Worm (Caenorhabditis elegans): Measurements from ENCODE around the gene sdz-27.

Gene sdz-27

ce11 chrIV:11218037-11218436 is 31.2 kb downstream of the sdz-27 start, which contains the start of gene zip-6:
zip-6 (minus strand) TSS chrIV:11218137.
- TF ChIP-seq athp-1 (tag; optimal IDR thresholded peaks at IDR 0.05) = no peak
- no peak for TF ChIP-seq nfyb-1 (GFP tag; IDR thresholded peaks at IDR 0.05)
- no peak for TF ChIP-seq F57C9.4 (tag; optimal IDR thresholded peaks at IDR 0.05)
- TF ChIP-seq B0261.1 (tag; optimal IDR thresholded peaks at IDR 0.05) = no peak
- TF ChIP-seq snpc-4 (GFP tag; optimal IDR thresholded peaks at IDR 0.05) = no peak
- TF ChIP-seq snpc-4 (tag; optimal IDR thresholded peaks at IDR 0.05) = no peak
- TF ChIP-seq nhr-179 (tag; optimal IDR thresholded peaks at IDR 0.05) = no peak
- TF ChIP-seq F23B12.7 (tag; optimal IDR thresholded peaks at IDR 0.05; ENCODE audit: insufficient read depth) = no peak
- TF ChIP-seq tbx-9 (tag; optimal IDR thresholded peaks at IDR 0.05; ENCODE audit: borderline replicate concordance) = no peak
- TF ChIP-seq ceh-79 (tag; optimal IDR thresholded peaks at IDR 0.05) = no peak
- no peak for TF ChIP-seq F52B5.7 (tag; optimal IDR thresholded peaks at IDR 0.05)
- TF ChIP-seq aptf-3 (GFP tag; IDR thresholded peaks at IDR 0.05) = no peak
- no peak for TF ChIP-seq Y79H2A.3 (GFP tag; conservative IDR thresholded peaks at IDR 0.05)
- no peak for TF ChIP-seq C06A6.2 (GFP tag; conservative IDR thresholded peaks at IDR 0.05)
- no peak for TF ChIP-seq ceh-100 (GFP tag; IDR thresholded peaks at IDR 0.05)
- no peak for TF ChIP-seq nhr-120 (GFP tag; IDR thresholded peaks at IDR 0.05)
- no peak for TF ChIP-seq repo-1 (tag; optimal IDR thresholded peaks at IDR 0.05)
- no peak for TF ChIP-seq attf-5 (GFP tag; optimal IDR thresholded peaks at IDR 0.05)
- TF ChIP-seq Y56A3A.18 (GFP tag; IDR thresholded peaks at IDR 0.05) = no peak
- TF ChIP-seq bed-1 (GFP tag; IDR thresholded peaks at IDR 0.05) = no peak

- TF ChIP-seq ceh-100 (GFP tag; IDR thresholded peaks at IDR 0.05) (no peak), snpc-1.3 (tag; optimal IDR thresholded peaks at IDR 0.05; ENCODE audit: insufficient read depth) (no peak), T26A5.8 (tag; optimal IDR thresholded peaks at IDR 0.05) (no peak), mes-4 (tag; optimal IDR thresholded peaks at IDR 0.05) (no peak), tbx-9 (tag; optimal IDR thresholded peaks at IDR 0.05; ENCODE audit: borderline replicate concordance) (no peak), nfyb-1 (GFP tag; IDR thresholded peaks at IDR 0.05) (no peak), madf-10 (tag; optimal IDR thresholded peaks at IDR 0.05) (no peak), him-1 (tag; optimal IDR thresholded peaks at IDR 0.05) (no peak), Y95B8A.8 (GFP tag; IDR thresholded peaks at IDR 0.05) (no peak), ZK185.1 (tag; optimal IDR thresholded peaks at IDR 0.05; ENCODE audit: poor library complexity, severe bottlenecking) (no peak), F57C9.4 (tag; optimal IDR thresholded peaks at IDR 0.05) (no peak), fkh-3 (tag; optimal IDR thresholded peaks at IDR 0.05) (no peak), B0336.3 (GFP tag; IDR thresholded peaks at IDR 0.05) (no peak)
These were observed 37.0 kb downstream of the sdz-27 start, which contains the start of gene C29F4.3 for ce11 chrIV:11223878-11224277. C29F4.3 (minus strand) TSS chrIV:11223978.

- TF ChIP-seq snpc-1.3 (tag; optimal IDR thresholded peaks at IDR 0.05; ENCODE audit: insufficient read depth) = no peak
- no peak for TF ChIP-seq ceh-79 (tag; optimal IDR thresholded peaks at IDR 0.05)
- TF ChIP-seq madf-3 (GFP tag; IDR thresholded peaks at IDR 0.05) = no peak
- no peak for TF ChIP-seq sdz-38 (tag; optimal IDR thresholded peaks at IDR 0.05)
- TF ChIP-seq C06A6.2 (GFP tag; conservative IDR thresholded peaks at IDR 0.05) = no peak
- no peak for TF ChIP-seq egl-44 (GFP tag; IDR thresholded peaks at IDR 0.05)
- no peak for TF ChIP-seq snpc-1.1 (tag; optimal IDR thresholded peaks at IDR 0.05; ENCODE audit: insufficient read depth)
- TF ChIP-seq pbrm-1 (GFP tag; IDR thresholded peaks at IDR 0.05) = no peak
- TF ChIP-seq Y56A3A.18 (GFP tag; IDR thresholded peaks at IDR 0.05) = no peak
- TF ChIP-seq F23B12.7 (tag; optimal IDR thresholded peaks at IDR 0.05; ENCODE audit: insufficient read depth) = no peak
- no peak for TF ChIP-seq F39B2.1 (GFP tag; IDR thresholded peaks at IDR 0.05)
- no peak for TF ChIP-seq hrde-1 (tag; optimal IDR thresholded peaks at IDR 0.05; ENCODE audit: borderline replicate concordance)
- no peak for TF ChIP-seq bed-2 (GFP tag; IDR thresholded peaks at IDR 0.05)
- no peak for TF ChIP-seq Y53F4B.3 (GFP tag; IDR thresholded peaks at IDR 0.05)
- TF ChIP-seq F57A8.1 (GFP tag; optimal IDR thresholded peaks at IDR 0.05) = no peak
- TF ChIP-seq let-607 (tag; optimal IDR thresholded peaks at IDR 0.05) = no peak
- no peak for TF ChIP-seq nhr-80 (tag; optimal IDR thresholded peaks at IDR 0.05)
- TF ChIP-seq nhr-120 (GFP tag; IDR thresholded peaks at IDR 0.05) = no peak
These were observed 38.4 kb downstream of the sdz-27 start, which contains the start of gene col-125 for ce11 chrIV:11225206-11225605. col-125 (plus strand) TSS chrIV:11225506.
